Fruit fly (Drosophila melanogaster) whole organism, embryonic: ENCODE results near the gene CG3534.
A peak's percentile ranks its signal among the peaks of the same experiment; 100 is the strongest.

Experiments used
- CG10267 ChIP-seq: fragments of 200-800 bp; sonication (Bioruptor generic); optimal IDR thresholded peaks from 2 replicates; lab custom pipeline; 2018; ENCODE audit warnings: missing biosample characterization, mild to moderate bottlenecking, missing genetic modification characterization, moderate library complexity
- CG11696 ChIP-seq: fragments of 200-800 bp; sonication (Bioruptor generic); IDR thresholded peaks from 2 replicates; pipeline ENCODE4 v1.3.6; 2022; ENCODE audit warnings: missing biosample characterization, missing genetic modification characterization
- CG12104 ChIP-seq: fragments of 200-800 bp; sonication (Bioruptor generic); optimal IDR thresholded peaks from 3 replicates; lab custom pipeline; 2016; ENCODE audit warnings: missing biosample characterization, missing genetic modification characterization
- CG14050 ChIP-seq: fragments of 200-800 bp; sonication (Bioruptor generic); IDR thresholded peaks from 3 replicates; pipeline ENCODE4 v1.3.6; 2022; ENCODE audit warnings: missing biosample characterization, missing genetic modification characterization
- CG15479 ChIP-seq: fragments of 200-800 bp; sonication (Bioruptor generic); optimal IDR thresholded peaks from 3 replicates; lab custom pipeline; 2019; ENCODE audit warnings: missing biosample characterization, mild to moderate bottlenecking, missing genetic modification characterization, moderate library complexity
- CG15601 ChIP-seq: fragments of 200-800 bp; sonication (Bioruptor generic); optimal IDR thresholded peaks from 3 replicates; lab custom pipeline; 2019; ENCODE audit warnings: missing biosample characterization, mild to moderate bottlenecking, missing genetic modification characterization, moderate library complexity
- CG1603 ChIP-seq: fragments of 200-800 bp; sonication (Bioruptor generic); optimal IDR thresholded peaks from 2 replicates; lab custom pipeline; 2019; ENCODE audit warnings: missing biosample characterization, mild to moderate bottlenecking, missing genetic modification characterization, moderate library complexity
- CG17361 ChIP-seq: fragments of 200-800 bp; sonication (Bioruptor generic); IDR thresholded peaks from 3 replicates; pipeline ENCODE4 v1.3.6; 2022; ENCODE audit warnings: missing biosample characterization, missing genetic modification characterization
- CG31441 ChIP-seq: fragments of 200-800 bp; sonication (Bioruptor generic); IDR thresholded peaks from 2 replicates; pipeline ENCODE4 v1.3.6; 2022; ENCODE audit warnings: missing biosample characterization, missing genetic modification characterization
- CG4282 ChIP-seq: fragments of 200-800 bp; sonication (Bioruptor generic); optimal IDR thresholded peaks from 2 replicates; lab custom pipeline; 2016; ENCODE audit warnings: missing biosample characterization, missing genetic modification characterization
- CG5953 ChIP-seq: fragments of 200-800 bp; sonication (Bioruptor generic); IDR thresholded peaks from 2 replicates; pipeline ENCODE4 v1.3.6; 2022; ENCODE audit warnings: missing biosample characterization, missing genetic modification characterization
- CG7372 ChIP-seq: fragments of 200-800 bp; sonication (Bioruptor generic); IDR thresholded peaks from 2 replicates; pipeline ENCODE4 v1.3.6; 2022; ENCODE audit warnings: missing biosample characterization, missing genetic modification characterization
- Dbx ChIP-seq: fragments of 200-800 bp; sonication (Bioruptor generic); IDR thresholded peaks from 3 replicates; pipeline ENCODE4 v1.3.6; 2022; ENCODE audit warnings: missing biosample characterization, missing genetic modification characterization
- Dref ChIP-seq: fragments of 200-800 bp; sonication (Bioruptor generic); IDR thresholded peaks from 2 replicates; pipeline ENCODE4 v1.3.6; 2022; ENCODE audit warnings: missing biosample characterization, missing genetic modification characterization
- Eip74EF ChIP-seq, 2 experiments: fragments of 200-800 bp in 1 of 2; fragments of >200 bp in 1 of 2; sonication (Bioruptor generic) in 1 of 2; optimal IDR thresholded peaks; 2 replicates each; lab custom pipeline; 2017 to 2019; ENCODE audit warnings: missing biosample characterization in 2 of 2, missing genetic modification characterization in 2 of 2, mild to moderate bottlenecking in 1 of 2, moderate library complexity in 1 of 2
- Fer3 ChIP-seq: fragments of 200-800 bp; sonication (Bioruptor generic); optimal IDR thresholded peaks from 2 replicates; lab custom pipeline; 2018; ENCODE audit warnings: missing biosample characterization, mild to moderate bottlenecking, missing genetic modification characterization, moderate library complexity
- HLH3B ChIP-seq: fragments of 200-800 bp; sonication (Bioruptor generic); IDR thresholded peaks from 2 replicates; pipeline ENCODE4 v1.3.6; 2022; ENCODE audit warnings: missing biosample characterization, missing genetic modification characterization
- Hr3 ChIP-seq: fragments of 200-800 bp; sonication (Bioruptor generic); optimal IDR thresholded peaks from 3 replicates; lab custom pipeline; 2016; ENCODE audit warnings: missing biosample characterization, missing genetic modification characterization
- Hr51 ChIP-seq, 2 experiments: fragments of 200-800 bp; sonication (Bioruptor generic); optimal IDR thresholded peaks; 2 replicates in 1 of 2; 3 replicates in 1 of 2; lab custom pipeline; 2016 to 2018; ENCODE audit warnings: missing biosample characterization in 2 of 2, missing genetic modification characterization in 2 of 2, mild to moderate bottlenecking in 1 of 2, moderate library complexity in 1 of 2
- Hsf ChIP-seq: fragments of 200-800 bp; sonication (Bioruptor generic); optimal IDR thresholded peaks from 3 replicates; lab custom pipeline; 2016; ENCODE audit warnings: missing biosample characterization, missing genetic modification characterization
- Lim3 ChIP-seq: fragments of 200-800 bp; sonication (Bioruptor generic); IDR thresholded peaks from 2 replicates; pipeline ENCODE4 v1.3.6; 2022; ENCODE audit warnings: missing biosample characterization, missing genetic modification characterization
- Ptx1 ChIP-seq: fragments of 200-800 bp; sonication (Bioruptor generic); IDR thresholded peaks from 2 replicates; pipeline ENCODE4 v1.3.6; 2022; ENCODE audit warnings: missing biosample characterization, missing genetic modification characterization
- Spps ChIP-seq: fragments of 200-800 bp; sonication (Bioruptor generic); optimal IDR thresholded peaks from 2 replicates; lab custom pipeline; 2018; ENCODE audit warnings: missing biosample characterization, mild to moderate bottlenecking, missing genetic modification characterization
- Stat92E ChIP-seq, 3 experiments: fragments of >200 bp in 2 of 3; fragments of 200-800 bp in 1 of 3; sonication (Bioruptor generic) in 1 of 3; optimal IDR thresholded peaks; 2 replicates each; lab custom pipeline; 2017 to 2019; ENCODE audit warnings: missing biosample characterization in 3 of 3, missing genetic modification characterization in 3 of 3, mild to moderate bottlenecking in 1 of 3, moderate library complexity in 1 of 3
- Xbp1 ChIP-seq: fragments of 200-800 bp; sonication (Bioruptor generic); optimal IDR thresholded peaks from 3 replicates; lab custom pipeline; 2016; ENCODE audit warnings: missing biosample characterization, mild to moderate bottlenecking, missing genetic modification characterization
- YL-1 ChIP-seq: fragments of 200-800 bp; sonication (Bioruptor generic); optimal IDR thresholded peaks from 3 replicates; lab custom pipeline; 2017; ENCODE audit warnings: missing biosample characterization, mild to moderate bottlenecking, missing genetic modification characterization
- ase ChIP-seq: fragments of 200-800 bp; sonication (Bioruptor generic); IDR thresholded peaks from 3 replicates; pipeline ENCODE4 v1.3.6; 2022; ENCODE audit warnings: missing biosample characterization, missing genetic modification characterization
- az2 ChIP-seq: fragments of 200-800 bp; sonication (Bioruptor generic); optimal IDR thresholded peaks from 3 replicates; lab custom pipeline; 2016; ENCODE audit warnings: missing biosample characterization, missing genetic modification characterization
- dmrt99B ChIP-seq: fragments of 200-800 bp; sonication (Bioruptor generic); optimal IDR thresholded peaks from 2 replicates; lab custom pipeline; 2018; ENCODE audit warnings: missing biosample characterization, mild to moderate bottlenecking, missing genetic modification characterization, moderate library complexity
- dysf ChIP-seq: fragments of 200-800 bp; sonication (Bioruptor generic); IDR thresholded peaks from 3 replicates; pipeline ENCODE4 v1.3.6; 2022; ENCODE audit warnings: missing biosample characterization, missing genetic modification characterization
- gcm ChIP-seq: fragments of 200-800 bp; sonication (Bioruptor generic); optimal IDR thresholded peaks from 2 replicates; lab custom pipeline; 2019; ENCODE audit warnings: missing biosample characterization, mild to moderate bottlenecking, missing genetic modification characterization, moderate library complexity
- gem ChIP-seq: fragments of 200-800 bp; sonication (Bioruptor generic); optimal IDR thresholded peaks from 2 replicates; lab custom pipeline; 2019; ENCODE audit warnings: missing biosample characterization, mild to moderate bottlenecking, missing genetic modification characterization, moderate library complexity
- gro ChIP-seq: fragments of 200-800 bp; sonication (Bioruptor generic); optimal IDR thresholded peaks from 2 replicates; lab custom pipeline; 2016; ENCODE audit warnings: missing biosample characterization, missing genetic modification characterization
- jumu ChIP-seq: fragments of 200-800 bp; sonication (Bioruptor generic); optimal IDR thresholded peaks from 3 replicates; lab custom pipeline; 2016; ENCODE audit warnings: missing biosample characterization, missing genetic modification characterization
- lilli ChIP-seq: fragments of 200-800 bp; sonication (Bioruptor generic); optimal IDR thresholded peaks from 3 replicates; lab custom pipeline; 2016; ENCODE audit warnings: missing biosample characterization, missing genetic modification characterization
- p53 ChIP-seq: fragments of 200-800 bp; sonication (Bioruptor generic); optimal IDR thresholded peaks from 2 replicates; lab custom pipeline; 2016; ENCODE audit warnings: missing biosample characterization, missing genetic modification characterization
- pan ChIP-seq, 4 experiments: fragments of >200 bp in 3 of 4; fragments of 200-800 bp in 1 of 4; sonication (Bioruptor generic) in 1 of 4; optimal IDR thresholded peaks in 3 of 4; IDR thresholded peaks in 1 of 4; 2 replicates each; pipeline versions ENCODE4 v1.3.6 to Lab custom; 2017 to 2022; ENCODE audit warnings: missing biosample characterization in 2 of 4, missing genetic modification characterization in 2 of 4, mixed read lengths in 1 of 4
- phol ChIP-seq: fragments of 200-800 bp; sonication (Bioruptor generic); optimal IDR thresholded peaks from 3 replicates; lab custom pipeline; 2018; ENCODE audit warnings: missing biosample characterization, mild to moderate bottlenecking, missing genetic modification characterization, moderate library complexity
- row ChIP-seq: fragments of 200-800 bp; sonication (Bioruptor generic); IDR thresholded peaks from 3 replicates; pipeline ENCODE4 v1.3.6; 2022; ENCODE audit warnings: missing biosample characterization, missing genetic modification characterization
- sd ChIP-seq: fragments of 200-800 bp; sonication (Bioruptor generic); optimal IDR thresholded peaks from 3 replicates; lab custom pipeline; 2018; ENCODE audit warnings: missing biosample characterization, mild to moderate bottlenecking, missing genetic modification characterization, moderate library complexity
- sens-2 ChIP-seq: fragments of 200-800 bp; sonication (Bioruptor generic); IDR thresholded peaks from 2 replicates; pipeline ENCODE4 v1.3.6; 2022; ENCODE audit warnings: missing biosample characterization, missing genetic modification characterization
- sim ChIP-seq: fragments of 200-800 bp; sonication (Bioruptor generic); IDR thresholded peaks from 2 replicates; pipeline ENCODE4 v1.3.6; 2022; ENCODE audit warnings: missing biosample characterization, missing genetic modification characterization
- slbo ChIP-seq: fragments of 200-800 bp; sonication (Bioruptor generic); IDR thresholded peaks from 2 replicates; pipeline ENCODE4 v1.3.6; 2022; ENCODE audit warnings: missing biosample characterization, missing genetic modification characterization
- slp2 ChIP-seq: fragments of 200-800 bp; sonication (Bioruptor generic); optimal IDR thresholded peaks from 2 replicates; lab custom pipeline; 2016; ENCODE audit warnings: missing biosample characterization, missing genetic modification characterization
- sqz ChIP-seq: fragments of 200-800 bp; sonication (Bioruptor generic); optimal IDR thresholded peaks from 3 replicates; lab custom pipeline; 2018; ENCODE audit warnings: missing biosample characterization, mild to moderate bottlenecking, missing genetic modification characterization
- stc ChIP-seq: fragments of 200-800 bp; sonication (Bioruptor generic); IDR thresholded peaks from 2 replicates; pipeline ENCODE4 v1.3.6; 2022; ENCODE audit warnings: missing biosample characterization, missing genetic modification characterization
- tll ChIP-seq, 2 experiments: fragments of 200-800 bp in 1 of 2; fragments of >200 bp in 1 of 2; sonication (Bioruptor generic) in 1 of 2; optimal IDR thresholded peaks; 2 replicates each; lab custom pipeline; 2017 to 2019; ENCODE audit warnings: missing biosample characterization in 2 of 2, missing genetic modification characterization in 2 of 2, mild to moderate bottlenecking in 1 of 2, moderate library complexity in 1 of 2
- tx ChIP-seq: fragments of 200-800 bp; sonication (Bioruptor generic); optimal IDR thresholded peaks from 2 replicates; lab custom pipeline; 2016; ENCODE audit warnings: missing biosample characterization, missing genetic modification characterization
- vvl ChIP-seq: fragments of 200-800 bp; sonication (Bioruptor generic); IDR thresholded peaks from 2 replicates; pipeline ENCODE4 v1.3.6; 2022; ENCODE audit warnings: missing biosample characterization, missing genetic modification characterization
- zfh1 ChIP-seq: fragments of 200-800 bp; sonication (Bioruptor generic); IDR thresholded peaks from 3 replicates; pipeline ENCODE4 v1.3.6; 2022; ENCODE audit warnings: missing biosample characterization, missing genetic modification characterization
- zfh2 ChIP-seq: fragments of 200-800 bp; sonication (Bioruptor generic); optimal IDR thresholded peaks from 2 replicates; lab custom pipeline; 2016; ENCODE audit warnings: missing biosample characterization, missing genetic modification characterization

The CG3534 gene

dm6 chr3R:16985547-16985946 lies 10.7 kb upstream of the CG3534 start (continued):
- TF ChIP-seq Hsf (GFP tag; lab: Kevin White, UChicago) (no peak), Lim3 (GFP tag; lab: Robert Waterston, UW) (no peak), sens-2 (GFP tag; lab: Robert Waterston, UW) (no peak), zfh1 (GFP tag; lab: Robert Waterston, UW) (0 out of 3 replicates have a peak, but pooled peaks have one; percentile 19), CG15601 (no peak), Ptx1 (GFP tag; lab: Robert Waterston, UW) (peak; percentile 26; the same call in 1 of the 2 replicates), row (GFP tag; lab: Robert Waterston, UW) (peak; percentile 45), gem (tag; lab: Kevin White, UChicago) (peak; percentile 19), Spps (tag; lab: Kevin White, UChicago) (no peak), tx (no peak), pan (optimal IDR thresholded peaks at IDR 0.05; lab: Kevin White, UChicago) (no peak), pan (GFP tag; optimal IDR thresholded peaks at IDR 0.05 in 1 of 2, IDR thresholded peaks at IDR 0.05 in 1 of 2) (peak in 1 of 2 experiments; percentile 28), sd (tag; lab: Kevin White, UChicago) (no peak), Fer3 (no peak), dmrt99B (tag; lab: Kevin White, UChicago) (peak; percentile 29), p53 (GFP tag; lab: Kevin White, UChicago) (no peak), Hr3 (no peak), CG17361 (GFP tag; lab: Robert Waterston, UW) (no peak), CG15479 (no peak), Hr51 (GFP tag; optimal IDR thresholded peaks at IDR 0.05; lab: Kevin White, UChicago) (peak in 1 of 2 experiments; percentile 9), Stat92E (GFP tag; optimal IDR thresholded peaks at IDR 0.05; lab: Kevin White, UChicago) (no peak), CG11696 (GFP tag; lab: Robert Waterston, UW) (no peak), CG10267 (tag; lab: Kevin White, UChicago) (no peak), jumu (no peak), Eip74EF (GFP tag; optimal IDR thresholded peaks at IDR 0.05; lab: Kevin White, UChicago) (no peak), zfh2 (GFP tag; lab: Kevin White, UChicago) (no peak), Dref (GFP tag; lab: Robert Waterston, UW) (no peak), lilli (no peak), CG31441 (GFP tag; lab: Robert Waterston, UW) (no peak), CG4282 (GFP tag; lab: Kevin White, UChicago) (no peak), vvl (peak; percentile 64), CG12104 (GFP tag; lab: Kevin White, UChicago) (no peak), sqz (GFP tag; lab: Kevin White, UChicago) (no peak), CG1603 (tag; lab: Kevin White, UChicago) (no peak), YL-1 (no peak), Dbx (GFP tag; lab: Robert Waterston, UW) (no peak), HLH3B (peak; percentile 8; the same call in 1 of the 2 replicates), gro (GFP tag; lab: Kevin White, UChicago) (no peak), tll (GFP tag; optimal IDR thresholded peaks at IDR 0.05; lab: Kevin White, UChicago) (no peak), gcm (GFP tag; lab: Kevin White, UChicago) (no peak), sim (GFP tag; lab: Robert Waterston, UW) (no peak), ase (no peak), az2 (GFP tag; lab: Kevin White, UChicago) (no peak), slp2 (no peak), Xbp1 (GFP tag; lab: Kevin White, UChicago) (peak; percentile 4), dysf (GFP tag; lab: Robert Waterston, UW) (0 out of 3 replicates have a peak, but pooled peaks have one; percentile 35), stc (GFP tag; lab: Robert Waterston, UW) (no peak), CG7372 (GFP tag; lab: Robert Waterston, UW) (no peak), slbo (GFP tag; lab: Robert Waterston, UW) (peak; percentile 49; the same call in 1 of the 2 replicates), CG14050 (no peak), CG5953 (no peak), phol (tag; lab: Kevin White, UChicago) (no peak)
